Fruit fly (Drosophila melanogaster) whole organism, prepupa: Measurements from ENCODE around the gene CG11768.

Experiments used
- CG10669 ChIP-seq: fragments of 200-800 bp; sonication (Bioruptor generic); optimal IDR thresholded peaks from 3 replicates; lab custom pipeline; 2018; ENCODE audit warnings: missing biosample characterization, mild to moderate bottlenecking, missing genetic modification characterization, moderate library complexity
- CG11294 ChIP-seq: fragments of 200-800 bp; sonication (Bioruptor generic); IDR thresholded peaks from 2 replicates; pipeline ENCODE4 v1.3.6; 2022; ENCODE audit warnings: missing biosample characterization, missing genetic modification characterization
- CG6808 ChIP-seq: fragments of 200-800 bp; sonication (Bioruptor generic); optimal IDR thresholded peaks from 3 replicates; lab custom pipeline; 2017; ENCODE audit warnings: missing biosample characterization, missing genetic modification characterization, mild to moderate bottlenecking, moderate library complexity, missing genetic modification reagents
- CG8119 ChIP-seq: fragments of 200-800 bp; sonication (Bioruptor generic); IDR thresholded peaks from 3 replicates; pipeline ENCODE4 v1.3.6; 2022; ENCODE audit warnings: missing biosample characterization, missing genetic modification characterization
- Eip75B ChIP-seq: fragments of 200-800 bp; sonication (Bioruptor generic); optimal IDR thresholded peaks from 3 replicates; lab custom pipeline; 2016; ENCODE audit warnings: missing biosample characterization, missing genetic modification characterization
- Lpt ChIP-seq: fragments of 200-800 bp; sonication (Bioruptor generic); optimal IDR thresholded peaks from 3 replicates; lab custom pipeline; 2016; ENCODE audit warnings: missing biosample characterization, missing genetic modification characterization
- Sox15 ChIP-seq: fragments of 200-800 bp; sonication (Bioruptor generic); optimal IDR thresholded peaks from 3 replicates; lab custom pipeline; 2016; ENCODE audit warnings: missing biosample characterization, missing genetic modification characterization
- achi ChIP-seq: fragments of 200-800 bp; sonication (Bioruptor generic); optimal IDR thresholded peaks from 3 replicates; lab custom pipeline; 2016; ENCODE audit warnings: missing biosample characterization, missing genetic modification characterization
- esn ChIP-seq: fragments of 200-800 bp; sonication (Bioruptor generic); optimal IDR thresholded peaks from 2 replicates; lab custom pipeline; 2016; ENCODE audit warnings: missing biosample characterization, mild to moderate bottlenecking, missing genetic modification characterization, moderate library complexity
- fd85E ChIP-seq: fragments of 200-800 bp; sonication (Bioruptor generic); optimal IDR thresholded peaks from 3 replicates; lab custom pipeline; 2016; ENCODE audit warnings: missing biosample characterization, missing genetic modification characterization
- pdm3 ChIP-seq: fragments of 200-800 bp; sonication (Bioruptor generic); optimal IDR thresholded peaks from 3 replicates; lab custom pipeline; 2016; ENCODE audit warnings: missing biosample characterization, missing genetic modification characterization
- vri ChIP-seq: fragments of 200-800 bp; sonication (Bioruptor generic); optimal IDR thresholded peaks from 3 replicates; lab custom pipeline; 2016; ENCODE audit warnings: missing biosample characterization, mild to moderate bottlenecking, missing genetic modification characterization

DNA sequence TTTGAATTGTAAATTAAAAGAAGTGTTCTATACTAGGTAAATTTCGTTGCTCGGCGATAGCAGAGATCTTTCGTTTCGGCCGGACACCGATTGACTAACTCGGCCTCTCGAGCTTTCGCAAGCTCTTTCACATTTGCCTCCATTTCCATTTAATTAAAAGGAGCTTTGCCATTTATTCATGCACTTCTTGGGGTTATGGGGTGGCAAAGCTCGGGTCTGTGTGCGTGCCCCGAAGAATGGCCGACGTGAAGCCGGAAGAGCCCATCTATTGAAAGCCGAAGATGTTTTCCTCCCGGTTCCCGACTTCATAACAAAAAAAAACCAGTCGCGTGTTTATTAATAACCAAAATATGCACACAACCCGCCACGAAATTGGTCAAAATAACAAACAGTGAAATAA, 31.9 kb upstream of the CG11768 start:
- TF ChIP-seq CG10669 (no peak), achi (GFP tag; lab: Kevin White, UChicago) (no peak), Sox15 (GFP tag; lab: Kevin White, UChicago) (no peak), esn (GFP tag; lab: Kevin White, UChicago) (no peak), CG6808 (no peak), CG11294 (GFP tag; lab: Robert Waterston, UW) (no peak), Eip75B (GFP tag; lab: Kevin White, UChicago) (no peak), fd85E (GFP tag; lab: Kevin White, UChicago) (no peak), Lpt (GFP tag; lab: Kevin White, UChicago) (no peak), vri (GFP tag; lab: Kevin White, UChicago) (no peak), pdm3 (GFP tag; lab: Kevin White, UChicago) (no peak), CG8119 (GFP tag; lab: Robert Waterston, UW) (no peak)
